Worm (Caenorhabditis elegans) whole organism, midembryonic: ENCODE data around the gene ghi-1.

ENCODE experiments used
- cog-1 ChIP-seq: sonication (generic microtip); optimal IDR thresholded peaks from 2 replicates; lab custom pipeline; 2016; ENCODE audit warnings: missing genetic modification characterization, missing compliant biosample characterization
- ztf-23 ChIP-seq: fragments of 200-800 bp; sonication (Bioruptor generic); IDR thresholded peaks from 2 replicates; pipeline ENCODE4 v1.3.6; 2022; ENCODE audit warnings: missing genetic modification reagents, missing genetic modification characterization, missing compliant biosample characterization
- ztf-29 ChIP-seq: fragments of 200-800 bp; sonication (Bioruptor generic); IDR thresholded peaks from 2 replicates; pipeline ENCODE4 v1.3.6; 2022; ENCODE audit warnings: missing genetic modification reagents, missing genetic modification characterization, missing compliant biosample characterization

DNA sequence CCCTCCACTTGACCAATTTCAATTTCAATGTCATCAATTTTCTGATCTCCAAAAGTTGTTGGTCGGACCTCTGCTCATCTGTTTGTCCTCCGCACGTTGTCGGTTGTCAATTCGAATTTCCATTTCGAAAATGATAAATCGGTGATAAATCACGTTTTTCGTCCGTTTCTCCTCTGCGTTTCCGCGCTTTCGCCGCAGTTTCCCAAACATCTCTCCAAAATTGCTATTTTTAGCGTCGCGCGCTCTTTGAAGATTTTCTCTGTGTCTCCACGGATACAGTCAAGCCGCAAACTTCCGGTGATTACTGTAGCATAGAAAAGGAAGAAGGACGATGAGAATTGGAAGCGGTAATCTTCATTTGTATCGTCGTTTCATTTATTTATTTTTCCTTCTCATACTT lies 4.5 kb upstream of the ghi-1 start:
- TF ChIP-seq ztf-23 (GFP tag; lab: Robert Waterston, UW) (no peak), cog-1 (tag; lab: Kevin White, UChicago) (no peak), ztf-29 (GFP tag; lab: Robert Waterston, UW) (no peak)
